Fruit fly (Drosophila melanogaster): ENCODE results near the gene eff.

eff gene

DNA sequence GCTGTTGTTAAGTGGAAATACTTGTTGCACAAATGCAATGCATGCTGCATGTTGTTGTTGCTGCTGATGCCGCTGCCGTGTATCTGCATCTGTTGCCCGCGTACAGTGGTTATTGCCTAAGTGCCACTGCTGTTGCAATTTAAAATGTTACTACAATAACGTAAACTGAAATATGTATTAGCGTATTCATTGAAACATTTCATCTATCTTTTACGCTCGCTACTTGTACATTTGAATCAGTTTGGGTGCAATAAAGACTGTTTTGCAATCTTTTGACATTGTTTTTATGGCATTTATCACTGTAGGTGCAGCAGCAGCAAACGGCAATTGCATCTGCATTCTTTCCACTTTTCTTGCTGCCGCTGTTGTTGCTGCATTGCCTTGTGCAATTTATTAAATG is 21.7 kb downstream of the eff start:
- TF ChIP-seq Jarid2 (GFP tag; optimal IDR thresholded peaks at IDR 0.05) (no peak), CG34422 (GFP tag; IDR thresholded peaks at IDR 0.05) (no peak), nom (GFP tag; optimal IDR thresholded peaks at IDR 0.05) (peak; percentile 66), bsh (GFP tag; optimal IDR thresholded peaks at IDR 0.05) (peak in 1 of 2 experiments; percentile 68), Med (GFP tag) (peak; percentile 27), grau (tag; optimal IDR thresholded peaks at IDR 0.05) (peak; percentile 75), CG4360 (GFP tag; IDR thresholded peaks at IDR 0.05) (peak; percentile 78), Drgx (GFP tag; IDR thresholded peaks at IDR 0.05) (peak; percentile 88), Dll (GFP tag; IDR thresholded peaks at IDR 0.05; ENCODE audit: partially characterized antibody) (no peak), Dek (tag; optimal IDR thresholded peaks at IDR 0.05) (no peak)

DNA sequence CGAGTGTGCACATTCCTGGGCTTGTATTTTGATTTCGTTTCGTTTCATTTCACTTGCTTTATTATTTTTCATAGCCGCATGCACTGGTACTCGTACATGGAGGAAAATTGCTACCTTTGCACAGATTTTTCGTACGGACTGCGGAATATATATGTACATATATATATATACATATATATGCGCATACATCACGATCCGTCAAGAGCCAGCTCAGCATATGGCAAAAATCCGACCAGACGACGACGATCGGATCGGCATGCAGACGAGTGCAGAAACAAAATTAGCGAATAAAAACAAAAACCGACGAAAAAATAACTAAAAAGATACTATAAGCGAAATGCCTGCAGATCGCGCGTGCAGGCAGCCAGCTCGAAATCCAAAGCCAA is 23.4 kb downstream of the eff start:
- TF ChIP-seq Jarid2 (GFP tag; optimal IDR thresholded peaks at IDR 0.05): no peak
- no peak for TF ChIP-seq CG1233 (GFP tag; optimal IDR thresholded peaks at IDR 0.05)
- TF ChIP-seq wdn (GFP tag; IDR thresholded peaks at IDR 0.05): no peak

dm6 chr3R:14717076-14717711 is 23.9 kb downstream of the eff start:
- TF ChIP-seq pan (optimal IDR thresholded peaks at IDR 0.05): no peak
- peak in 1 of 2 experiments; percentile 14 for TF ChIP-seq pan (GFP tag; optimal IDR thresholded peaks at IDR 0.05 in 1 of 2, IDR thresholded peaks at IDR 0.05 in 1 of 2)
- peak; percentile 43; the same call in 1 of the 2 replicates for TF ChIP-seq Xrp1 (GFP tag; IDR thresholded peaks at IDR 0.05)
- no peak for TF ChIP-seq fd64A (GFP tag; optimal IDR thresholded peaks at IDR 0.05)
- TF ChIP-seq dan (GFP tag; IDR thresholded peaks at IDR 0.05): 0 out of 2 replicates have a peak, but pooled peaks have one; percentile 16
- no peak for TF ChIP-seq jumu (GFP tag; optimal IDR thresholded peaks at IDR 0.05)
- TF ChIP-seq Atf-2 (GFP tag; optimal IDR thresholded peaks at IDR 0.05): peak; percentile 7
- TF ChIP-seq psq (GFP tag; optimal IDR thresholded peaks at IDR 0.05): no peak
- TF ChIP-seq ind (GFP tag; optimal IDR thresholded peaks at IDR 0.05): no peak
- TF ChIP-seq Stat92E (GFP tag; optimal IDR thresholded peaks at IDR 0.05): peak in 1 of 3 experiments; percentile 80
- 0 out of 3 replicates have a peak, but pooled peaks have one; percentile 31 for TF ChIP-seq gce (GFP tag; IDR thresholded peaks at IDR 0.05)
- TF ChIP-seq Hand (GFP tag; optimal IDR thresholded peaks at IDR 0.05): no peak
- no peak for TF ChIP-seq Oaz (GFP tag; IDR thresholded peaks at IDR 0.05)
- TF ChIP-seq cwo (GFP tag; optimal IDR thresholded peaks at IDR 0.05): no peak
- TF ChIP-seq CG4360 (GFP tag; IDR thresholded peaks at IDR 0.05): no peak
- no peak for TF ChIP-seq CG12942 (GFP tag; optimal IDR thresholded peaks at IDR 0.05)
- no peak for TF ChIP-seq klu (GFP tag; IDR thresholded peaks at IDR 0.05)
- no peak for TF ChIP-seq unpg (GFP tag; optimal IDR thresholded peaks at IDR 0.05)
- no peak for TF ChIP-seq dpn (GFP tag; optimal IDR thresholded peaks at IDR 0.05)
- no peak for TF ChIP-seq amos (GFP tag; IDR thresholded peaks at IDR 0.05; ENCODE audit: partially characterized antibody)
- TF ChIP-seq crol (GFP tag; IDR thresholded peaks at IDR 0.05): no peak
- no peak for TF ChIP-seq CG31365 (tag; optimal IDR thresholded peaks at IDR 0.05)
- no peak for TF ChIP-seq jigr1 (GFP tag; IDR thresholded peaks at IDR 0.05)
- no peak for TF ChIP-seq stwl (tag; optimal IDR thresholded peaks at IDR 0.05)
- no peak for TF ChIP-seq CG9932 (GFP tag; IDR thresholded peaks at IDR 0.05)
- TF ChIP-seq org-1 (GFP tag; optimal IDR thresholded peaks at IDR 0.05): no peak
- TF ChIP-seq Drgx (GFP tag; IDR thresholded peaks at IDR 0.05): peak; percentile 40
- TF ChIP-seq eve (GFP tag; optimal IDR thresholded peaks at IDR 0.05): no peak
- TF ChIP-seq CG1832 (GFP tag; optimal IDR thresholded peaks at IDR 0.05): no peak
- TF ChIP-seq CG17186 (GFP tag; optimal IDR thresholded peaks at IDR 0.05): no peak
- TF ChIP-seq CG14441 (GFP tag; IDR thresholded peaks at IDR 0.05): no peak
- TF ChIP-seq CG31441 (GFP tag; IDR thresholded peaks at IDR 0.05): no peak
- TF ChIP-seq BtbVII (GFP tag; optimal IDR thresholded peaks at IDR 0.05): no peak
- TF ChIP-seq tap (tag; optimal IDR thresholded peaks at IDR 0.05): no peak
- TF ChIP-seq row (GFP tag; IDR thresholded peaks at IDR 0.05): no peak; the same call in 2 of the 3 replicates
- TF ChIP-seq exex (tag; optimal IDR thresholded peaks at IDR 0.05): peak; percentile 20
- TF ChIP-seq CG7745 (tag; optimal IDR thresholded peaks at IDR 0.05): no peak

All from whole organism, embryonic.